Worm (Caenorhabditis elegans): ENCODE results near the gene F13D12.3.

The F13D12.3 gene

ce11 chrII:11728545-11729105, 8.4 kb downstream of the F13D12.3 start, which contains the start of gene alh-8:
Gene alh-8 (plus strand): TSS chrII:11729055.
- TF ChIP-seq F13H6.1 (tag; optimal IDR thresholded peaks at IDR 0.05) (peak; percentile 73), nhr-77 (tag; optimal IDR thresholded peaks at IDR 0.05) (no peak), gmeb-1 (tag; optimal IDR thresholded peaks at IDR 0.05) (peak; percentile 44), alr-1 (tag; optimal IDR thresholded peaks at IDR 0.05) (no peak), nhr-21 (tag; optimal IDR thresholded peaks at IDR 0.05) (peak; percentile 16), egl-27 (tag; optimal IDR thresholded peaks at IDR 0.05) (peak; percentile 52), lin-39 (tag; optimal IDR thresholded peaks at IDR 0.05) (no peak), sma-3 (GFP tag; optimal IDR thresholded peaks at IDR 0.05) (peak; percentile 33), C34F6.9 (tag; optimal IDR thresholded peaks at IDR 0.05) (peak; percentile 59), mbf-1 (tag; optimal IDR thresholded peaks at IDR 0.05) (no peak), lsy-2 (tag; optimal IDR thresholded peaks at IDR 0.05) (peak in 1 of 2 experiments; percentile 63), lin-11 (tag; optimal IDR thresholded peaks at IDR 0.05) (no peak), crh-2 (tag; optimal IDR thresholded peaks at IDR 0.05) (peak; percentile 66), lin-13 (GFP tag; optimal IDR thresholded peaks at IDR 0.05) (no peak), nhr-23 (tag; optimal IDR thresholded peaks at IDR 0.05) (no peak), unc-62 (GFP tag; optimal IDR thresholded peaks at IDR 0.05) (no peak), sma-9 (GFP tag; optimal IDR thresholded peaks at IDR 0.05) (peak; percentile 85), sma-9 (tag; optimal IDR thresholded peaks at IDR 0.05) (no peak), blmp-1 (tag; optimal IDR thresholded peaks at IDR 0.05; ENCODE audit: insufficient read depth) (no peak), sem-4 (tag; optimal IDR thresholded peaks at IDR 0.05) (no peak), unc-39 (tag; optimal IDR thresholded peaks at IDR 0.05) (no peak), ztf-4 (tag; optimal IDR thresholded peaks at IDR 0.05) (peak; percentile 7), R02D3.7 (tag; optimal IDR thresholded peaks at IDR 0.05) (no peak), nhr-10 (tag; optimal IDR thresholded peaks at IDR 0.05) (no peak), skn-1 (tag; optimal IDR thresholded peaks at IDR 0.05) (no peak), unc-55 (GFP tag; optimal IDR thresholded peaks at IDR 0.05) (no peak), Y55F3AM.14 (GFP tag; optimal IDR thresholded peaks at IDR 0.05) (peak; percentile 20), nhr-25 (tag; optimal IDR thresholded peaks at IDR 0.05) (peak; percentile 8), zag-1 (tag; optimal IDR thresholded peaks at IDR 0.05) (no peak), aly-2 (tag; optimal IDR thresholded peaks at IDR 0.05) (no peak), fos-1 (tag; optimal IDR thresholded peaks at IDR 0.05) (peak; percentile 57), dmd-4 (tag; optimal IDR thresholded peaks at IDR 0.05) (no peak), nhr-129 (tag; optimal IDR thresholded peaks at IDR 0.05) (peak; percentile 69), mdl-1 (tag; optimal IDR thresholded peaks at IDR 0.05) (peak; percentile 91), mab-5 (tag; optimal IDR thresholded peaks at IDR 0.05) (no peak)

- no peak for TF ChIP-seq blmp-1 (tag; optimal IDR thresholded peaks at IDR 0.05; ENCODE audit: insufficient read depth)
- TF ChIP-seq alr-1 (tag; optimal IDR thresholded peaks at IDR 0.05) = no peak
- TF ChIP-seq nhr-129 (tag; optimal IDR thresholded peaks at IDR 0.05) = no peak
- TF ChIP-seq ama-1 (optimal IDR thresholded peaks at IDR 0.05) = peak; percentile 23
- TF ChIP-seq lsy-2 (tag; optimal IDR thresholded peaks at IDR 0.05) = no peak
- TF ChIP-seq nhr-23 (tag; optimal IDR thresholded peaks at IDR 0.05) = no peak
These were observed 9.7 kb downstream of the F13D12.3 start for ce11 chrII:11729757-11730535.

ce11 chrII:11731174-11731724, 11.0 kb downstream of the F13D12.3 start:
- peak; percentile 46 for TF ChIP-seq crh-2 (tag; optimal IDR thresholded peaks at IDR 0.05)
- TF ChIP-seq lin-11 (tag; optimal IDR thresholded peaks at IDR 0.05) = no peak
- TF ChIP-seq egl-27 (tag; optimal IDR thresholded peaks at IDR 0.05) = no peak
- no peak for TF ChIP-seq nhr-237 (tag; optimal IDR thresholded peaks at IDR 0.05)
- TF ChIP-seq nhr-129 (tag; optimal IDR thresholded peaks at IDR 0.05) = peak; percentile 52
- TF ChIP-seq skn-1 (tag; optimal IDR thresholded peaks at IDR 0.05) = no peak
- TF ChIP-seq F13H6.1 (tag; optimal IDR thresholded peaks at IDR 0.05) = peak; percentile 26
- peak; percentile 1 for TF ChIP-seq nhr-21 (tag; optimal IDR thresholded peaks at IDR 0.05)
- TF ChIP-seq zag-1 (tag; optimal IDR thresholded peaks at IDR 0.05) = no peak
- TF ChIP-seq nhr-77 (tag; optimal IDR thresholded peaks at IDR 0.05) = no peak
- no peak for TF ChIP-seq C34F6.9 (tag; optimal IDR thresholded peaks at IDR 0.05)
- TF ChIP-seq unc-62 (GFP tag; optimal IDR thresholded peaks at IDR 0.05) = no peak
- no peak for TF ChIP-seq ztf-4 (tag; optimal IDR thresholded peaks at IDR 0.05)
- no peak for TF ChIP-seq fos-1 (tag; optimal IDR thresholded peaks at IDR 0.05)
- no peak for TF ChIP-seq nhr-6 (tag; optimal IDR thresholded peaks at IDR 0.05)
- no peak for TF ChIP-seq mab-5 (tag; optimal IDR thresholded peaks at IDR 0.05)
- no peak for TF ChIP-seq unc-39 (tag; optimal IDR thresholded peaks at IDR 0.05)
- no peak for TF ChIP-seq lin-39 (tag; optimal IDR thresholded peaks at IDR 0.05)
- no peak for TF ChIP-seq nhr-23 (tag; optimal IDR thresholded peaks at IDR 0.05)
- no peak for TF ChIP-seq aly-2 (tag; optimal IDR thresholded peaks at IDR 0.05)
- TF ChIP-seq mdl-1 (tag; optimal IDR thresholded peaks at IDR 0.05) = no peak
- no peak for TF ChIP-seq ceh-16 (tag; optimal IDR thresholded peaks at IDR 0.05)
- TF ChIP-seq lsy-2 (tag; optimal IDR thresholded peaks at IDR 0.05) = peak in 1 of 2 experiments; percentile 16
- TF ChIP-seq ama-1 (optimal IDR thresholded peaks at IDR 0.05) = no peak
- TF ChIP-seq mbf-1 (tag; optimal IDR thresholded peaks at IDR 0.05) = no peak
- no peak for TF ChIP-seq nhr-25 (tag; optimal IDR thresholded peaks at IDR 0.05)
- no peak for TF ChIP-seq elt-1 (tag; optimal IDR thresholded peaks at IDR 0.05)
- TF ChIP-seq blmp-1 (tag; optimal IDR thresholded peaks at IDR 0.05; ENCODE audit: insufficient read depth) = no peak
- TF ChIP-seq sma-3 (GFP tag; optimal IDR thresholded peaks at IDR 0.05) = peak; percentile 7
- peak; percentile 49 for TF ChIP-seq lin-13 (GFP tag; optimal IDR thresholded peaks at IDR 0.05)
